Worm (Caenorhabditis elegans): ENCODE measurements around the gene Y43F8C.23.

Y43F8C.23 gene

DNA sequence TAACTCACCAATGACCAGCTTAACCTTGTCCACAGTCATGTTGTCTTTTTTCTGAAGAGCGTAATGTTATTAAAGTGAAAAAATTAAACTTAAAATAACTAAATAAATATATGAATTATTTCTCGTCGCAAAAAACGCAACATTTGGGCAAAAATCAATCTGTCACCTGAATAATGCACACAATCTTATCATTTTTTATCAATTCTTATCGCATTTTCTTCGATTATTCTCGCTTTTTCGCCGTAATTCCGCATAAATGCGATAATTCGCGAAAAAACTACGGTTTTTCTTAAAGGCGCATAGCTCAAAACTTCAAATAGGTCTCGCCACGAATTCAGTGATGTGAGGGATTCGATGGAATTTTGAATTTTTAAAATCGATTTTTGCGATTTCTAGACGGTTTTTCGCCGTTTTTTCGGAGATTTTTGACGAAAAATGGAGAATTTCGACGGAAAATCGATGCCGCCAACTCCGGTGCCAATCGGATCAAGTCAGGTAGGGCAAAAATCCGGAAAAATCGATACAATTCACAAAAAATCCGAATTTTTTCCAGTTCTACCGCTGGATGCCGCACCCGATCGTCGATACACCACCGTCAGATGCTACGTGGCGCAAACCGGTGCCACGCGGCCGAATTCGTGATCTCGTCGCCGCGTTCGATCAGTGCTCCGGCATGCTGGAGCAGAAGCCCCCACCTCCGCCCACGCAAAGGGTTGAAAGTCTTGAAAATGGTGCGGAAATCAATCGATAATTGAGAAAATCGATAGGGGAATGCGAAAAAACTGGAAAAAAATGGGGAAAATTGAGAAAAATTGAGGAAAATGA, 14.0 kb downstream of the Y43F8C.23 start, which contains the start of the genes Y43F8C.13 and ani-3:
Y43F8C.13 (minus strand) TSS at position 51 of the 825 bp plus-strand sequence.
ani-3 (plus strand) TSS at position 385 of the 825 bp plus-strand sequence.
- TF ChIP-seq elt-2 (tag; optimal IDR thresholded peaks at IDR 0.05) (peak; percentile 91), nhr-28 (tag; optimal IDR thresholded peaks at IDR 0.05) (no peak), pha-4 (tag; optimal IDR thresholded peaks at IDR 0.05) (peak; percentile 30), pqm-1 (tag; optimal IDR thresholded peaks at IDR 0.05) (peak; percentile 81), ceh-28 (tag; optimal IDR thresholded peaks at IDR 0.05) (peak; percentile 43), nhr-11 (tag; optimal IDR thresholded peaks at IDR 0.05) (no peak)

ce11 chrV:19691954-19692353, 19.6 kb downstream of the Y43F8C.23 start:
- TF ChIP-seq pqm-1 (tag; optimal IDR thresholded peaks at IDR 0.05): no peak
- TF ChIP-seq ztf-4 (tag; optimal IDR thresholded peaks at IDR 0.05): no peak
- no peak for TF ChIP-seq elt-3 (tag; optimal IDR thresholded peaks at IDR 0.05)
- TF ChIP-seq eor-1 (tag; optimal IDR thresholded peaks at IDR 0.05): no peak
- TF ChIP-seq nhr-76 (tag; optimal IDR thresholded peaks at IDR 0.05): no peak
- TF ChIP-seq nhr-28 (tag; optimal IDR thresholded peaks at IDR 0.05): no peak
- TF ChIP-seq ztf-11 (tag; optimal IDR thresholded peaks at IDR 0.05): no peak
- TF ChIP-seq ceh-28 (tag; optimal IDR thresholded peaks at IDR 0.05): peak; percentile 81

DNA sequence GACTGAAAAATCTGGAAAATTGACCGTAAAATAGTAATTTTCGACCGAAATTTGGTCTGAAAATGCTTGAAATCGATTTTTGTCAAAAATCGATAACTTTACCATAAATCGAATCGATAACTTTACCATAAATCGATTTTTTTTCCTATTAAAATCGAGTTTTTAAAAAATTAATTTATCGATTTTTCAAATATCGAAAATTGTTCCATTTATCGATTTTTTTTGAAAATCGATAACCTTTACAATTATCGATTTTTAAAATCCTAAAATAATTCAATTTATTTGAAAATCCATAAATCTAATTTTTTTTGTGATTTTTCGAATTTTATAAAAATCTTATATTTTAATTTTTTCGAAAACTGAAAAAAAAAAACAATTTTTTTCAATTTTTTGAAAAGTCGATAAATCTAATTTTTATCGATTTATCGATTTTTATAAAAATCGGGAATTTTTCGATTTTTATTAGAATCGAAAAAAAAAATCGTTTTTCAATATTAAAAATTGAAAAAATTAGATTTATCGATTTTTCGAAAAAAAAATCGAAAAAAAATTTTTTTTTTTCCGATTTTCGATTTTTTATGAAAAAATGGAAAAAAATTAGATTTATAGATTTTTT, 20.2 kb downstream of the Y43F8C.23 start:
- TF ChIP-seq ama-1 (optimal IDR thresholded peaks at IDR 0.05): no peak
- TF ChIP-seq ceh-28 (tag; optimal IDR thresholded peaks at IDR 0.05): peak; percentile 95

DNA sequence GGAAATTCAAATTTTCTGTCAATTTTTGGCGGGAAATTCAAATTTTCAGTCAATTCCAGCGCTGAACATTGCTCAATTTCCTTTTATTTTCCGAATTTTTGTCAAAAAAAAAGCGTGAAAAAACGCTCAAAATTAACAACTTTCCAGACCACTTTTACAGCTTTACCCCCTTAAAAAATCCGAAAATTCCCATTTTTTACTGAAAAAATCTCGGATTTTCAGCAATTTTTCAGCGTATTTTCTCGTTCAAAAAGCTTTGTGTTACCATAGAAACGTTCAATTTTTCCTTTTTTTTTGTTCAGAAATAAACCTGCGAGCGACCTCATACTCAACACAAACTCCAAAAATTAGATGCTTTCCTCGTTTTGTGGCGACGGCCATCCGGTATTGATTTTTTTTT, 37.0 kb downstream of the Y43F8C.23 start, which contains the start of gene mrp-7:
mrp-7 (plus strand) TSS at position 301 of the 400 bp plus-strand sequence.
- TF ChIP-seq hmg-11 (tag; optimal IDR thresholded peaks at IDR 0.05) (no peak), fkh-2 (tag; optimal IDR thresholded peaks at IDR 0.05) (no peak), pqm-1 (tag; optimal IDR thresholded peaks at IDR 0.05) (no peak), nhr-76 (tag; optimal IDR thresholded peaks at IDR 0.05) (no peak), lin-39 (tag; optimal IDR thresholded peaks at IDR 0.05) (no peak), nhr-43 (tag; optimal IDR thresholded peaks at IDR 0.05; ENCODE audit: poor library complexity, severe bottlenecking) (no peak), mml-1 (tag; optimal IDR thresholded peaks at IDR 0.05) (no peak), nhr-77 (tag; optimal IDR thresholded peaks at IDR 0.05) (no peak)

- no peak for TF ChIP-seq ZK546.5 (tag; optimal IDR thresholded peaks at IDR 0.05)
- peak; percentile 63 for TF ChIP-seq elt-2 (tag; optimal IDR thresholded peaks at IDR 0.05)
Observed at ce11 chrV:19673298-19673903, 38.1 kb downstream of the Y43F8C.23 start.

DNA sequence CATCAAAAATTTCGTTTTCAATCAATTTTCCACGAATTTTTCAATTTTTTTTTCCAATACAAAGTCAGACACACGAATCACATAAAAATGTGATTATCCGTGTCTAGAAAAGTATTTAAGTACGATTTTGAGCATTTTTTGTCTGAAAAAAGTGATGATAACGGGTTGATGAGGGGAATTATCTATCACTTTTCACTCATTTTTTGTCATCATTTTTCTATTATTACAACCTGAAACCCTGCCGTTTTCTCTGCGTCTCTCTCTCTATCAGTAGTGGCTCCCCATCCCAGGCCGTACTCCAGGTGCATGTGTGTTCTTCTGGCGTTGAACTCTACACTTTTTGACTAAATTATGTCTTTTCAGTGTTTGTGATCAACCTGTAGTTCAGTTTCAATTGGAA, 39.2 kb downstream of the Y43F8C.23 start:
- TF ChIP-seq nhr-25 (tag; optimal IDR thresholded peaks at IDR 0.05): no peak
- TF ChIP-seq eor-1 (tag; optimal IDR thresholded peaks at IDR 0.05): no peak
- TF ChIP-seq elt-2 (tag; optimal IDR thresholded peaks at IDR 0.05): peak; percentile 95
- no peak for TF ChIP-seq snpc-4 (tag; optimal IDR thresholded peaks at IDR 0.05)
- no peak for TF ChIP-seq ztf-11 (tag; optimal IDR thresholded peaks at IDR 0.05)
- peak; percentile 95 for TF ChIP-seq skn-1 (tag; optimal IDR thresholded peaks at IDR 0.05)
- peak; percentile 55 for TF ChIP-seq pqm-1 (tag; optimal IDR thresholded peaks at IDR 0.05)
- no peak for TF ChIP-seq nhr-23 (tag; optimal IDR thresholded peaks at IDR 0.05)
- no peak for TF ChIP-seq tbx-2 (tag; optimal IDR thresholded peaks at IDR 0.05)
- no peak for TF ChIP-seq nfya-1 (tag; optimal IDR thresholded peaks at IDR 0.05; ENCODE audit: insufficient read depth)

DNA sequence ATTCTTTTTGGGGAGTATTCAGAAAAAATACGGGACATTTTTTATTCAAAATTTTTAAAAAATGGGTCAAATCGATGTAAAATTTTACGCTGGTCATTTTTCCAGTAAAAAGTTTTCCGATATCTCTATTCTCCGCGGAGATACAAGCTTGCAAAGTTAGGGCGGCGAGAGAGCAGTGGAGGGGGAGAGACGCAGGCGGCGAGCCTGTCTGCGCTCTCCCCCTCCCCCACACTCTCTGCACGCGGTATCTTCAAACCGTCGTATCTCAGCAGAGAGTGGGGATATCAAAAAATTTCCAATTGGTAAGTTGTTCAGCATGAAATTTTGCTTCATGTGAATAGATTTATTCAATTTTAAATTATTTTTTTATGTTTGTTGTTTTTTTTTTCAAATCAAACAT, 39.7 kb downstream of the Y43F8C.23 start:
- TF ChIP-seq eor-1 (tag; optimal IDR thresholded peaks at IDR 0.05): no peak
- TF ChIP-seq tbx-2 (tag; optimal IDR thresholded peaks at IDR 0.05): no peak
- TF ChIP-seq nhr-25 (tag; optimal IDR thresholded peaks at IDR 0.05): no peak
- no peak for TF ChIP-seq ceh-28 (tag; optimal IDR thresholded peaks at IDR 0.05)
- no peak for TF ChIP-seq pha-4 (tag; optimal IDR thresholded peaks at IDR 0.05)
